Fruit fly (Drosophila melanogaster) whole organism, embryonic: ENCODE data around the gene Moca-cyp.
A peak's percentile ranks its signal among the peaks of the same experiment; 100 is the strongest.

Experiments used
- Adf1 ChIP-seq: fragments of 200-800 bp; sonication (Bioruptor generic); IDR thresholded peaks from 2 replicates; pipeline ENCODE4 v1.3.6; 2022; ENCODE audit warnings: missing biosample characterization, missing genetic modification characterization
- Aef1 ChIP-seq: fragments of 200-800 bp; sonication (Bioruptor generic); IDR thresholded peaks from 3 replicates; pipeline ENCODE4 v1.3.6; 2022; ENCODE audit warnings: missing biosample characterization, missing genetic modification characterization
- CG10267 ChIP-seq: fragments of 200-800 bp; sonication (Bioruptor generic); optimal IDR thresholded peaks from 2 replicates; lab custom pipeline; 2018; ENCODE audit warnings: missing biosample characterization, mild to moderate bottlenecking, missing genetic modification characterization, moderate library complexity
- CG10321 ChIP-seq: fragments of 200-800 bp; sonication (Bioruptor generic); IDR thresholded peaks from 2 replicates; pipeline ENCODE4 v1.3.6; 2022; ENCODE audit warnings: missing biosample characterization, missing genetic modification characterization
- CG11093 ChIP-seq: fragments of 200-800 bp; sonication (Bioruptor generic); IDR thresholded peaks from 3 replicates; pipeline ENCODE4 v1.3.6; 2022; ENCODE audit warnings: missing biosample characterization, missing genetic modification characterization
- CG11560 ChIP-seq: fragments of 200-800 bp; sonication (Bioruptor generic); IDR thresholded peaks from 3 replicates; pipeline ENCODE4 v1.3.6; 2022; ENCODE audit warnings: missing biosample characterization, missing genetic modification characterization
- CG12071 ChIP-seq: fragments of 200-800 bp; sonication (Bioruptor generic); optimal IDR thresholded peaks from 3 replicates; lab custom pipeline; 2018; ENCODE audit warnings: missing biosample characterization, mild to moderate bottlenecking, missing genetic modification characterization
- CG12744 ChIP-seq: fragments of 200-800 bp; sonication (Bioruptor generic); optimal IDR thresholded peaks from 2 replicates; lab custom pipeline; 2016; ENCODE audit warnings: missing biosample characterization, missing genetic modification characterization
- CG14710 ChIP-seq: fragments of 200-800 bp; sonication (Bioruptor generic); optimal IDR thresholded peaks from 3 replicates; lab custom pipeline; 2019; ENCODE audit warnings: missing biosample characterization, mild to moderate bottlenecking, missing genetic modification characterization, moderate library complexity
- CG16815 ChIP-seq: fragments of 200-800 bp; sonication (Bioruptor generic); optimal IDR thresholded peaks from 3 replicates; lab custom pipeline; 2017; ENCODE audit warnings: missing biosample characterization, mild to moderate bottlenecking, missing genetic modification characterization
- CG16863 ChIP-seq: fragments of 200-800 bp; sonication (Bioruptor generic); optimal IDR thresholded peaks from 3 replicates; lab custom pipeline; 2016; ENCODE audit warnings: missing biosample characterization, missing genetic modification characterization
- CG2129 ChIP-seq: fragments of 200-800 bp; sonication (Bioruptor generic); IDR thresholded peaks from 2 replicates; pipeline ENCODE4 v1.3.6; 2022; ENCODE audit warnings: missing biosample characterization, missing genetic modification characterization; ENCODE audit not compliant: partially characterized antibody
- CG4360 ChIP-seq: fragments of 200-800 bp; sonication (Bioruptor generic); IDR thresholded peaks from 2 replicates; pipeline ENCODE4 v1.3.6; 2022; ENCODE audit warnings: missing biosample characterization, missing genetic modification characterization
- CG43689 ChIP-seq: fragments of 200-800 bp; sonication (Bioruptor generic); IDR thresholded peaks from 2 replicates; pipeline ENCODE4 v1.3.6; 2022; ENCODE audit warnings: missing biosample characterization, missing genetic modification characterization
- CG4730 ChIP-seq: fragments of 200-800 bp; sonication (Bioruptor generic); IDR thresholded peaks from 2 replicates; pipeline ENCODE4 v1.3.6; 2022; ENCODE audit warnings: missing biosample characterization, missing genetic modification characterization
- CG6791 ChIP-seq: fragments of 200-800 bp; sonication (Bioruptor generic); IDR thresholded peaks from 3 replicates; pipeline ENCODE4 v1.3.6; 2022; ENCODE audit warnings: missing biosample characterization, missing genetic modification characterization; ENCODE audit not compliant: partially characterized antibody
- CG9215 ChIP-seq: fragments of 200-800 bp; sonication (Bioruptor generic); IDR thresholded peaks from 2 replicates; pipeline ENCODE4 v1.3.6; 2022; ENCODE audit warnings: missing biosample characterization, missing genetic modification characterization
- CG9797 ChIP-seq: fragments of 200-800 bp; sonication (Bioruptor generic); optimal IDR thresholded peaks from 3 replicates; lab custom pipeline; 2018; ENCODE audit warnings: missing biosample characterization, mild to moderate bottlenecking, missing genetic modification characterization
- CkIIα-i1 ChIP-seq: fragments of 200-800 bp; sonication (Bioruptor generic); IDR thresholded peaks from 2 replicates; pipeline ENCODE4 v1.3.6; 2022; ENCODE audit warnings: missing biosample characterization, missing genetic modification characterization
- Drgx ChIP-seq: fragments of 200-800 bp; sonication (Bioruptor generic); IDR thresholded peaks from 2 replicates; pipeline ENCODE4 v1.3.6; 2022; ENCODE audit warnings: missing biosample characterization, missing genetic modification characterization
- E2f1 ChIP-seq: fragments of 200-800 bp; sonication (Bioruptor generic); IDR thresholded peaks from 2 replicates; pipeline ENCODE4 v1.3.6; 2022; ENCODE audit warnings: missing biosample characterization, missing genetic modification characterization
- E2f2 ChIP-seq: fragments of 200-800 bp; sonication (Bioruptor generic); IDR thresholded peaks from 2 replicates; pipeline ENCODE4 v1.3.6; 2022; ENCODE audit warnings: missing biosample characterization, missing genetic modification characterization
- HLHmδ ChIP-seq: fragments of 200-800 bp; sonication (Bioruptor generic); optimal IDR thresholded peaks from 2 replicates; lab custom pipeline; 2018; ENCODE audit warnings: missing biosample characterization, mild to moderate bottlenecking, missing genetic modification characterization, moderate library complexity
- Hmr ChIP-seq: fragments of 200-800 bp; sonication (Bioruptor generic); optimal IDR thresholded peaks from 3 replicates; lab custom pipeline; 2017; ENCODE audit warnings: mild to moderate bottlenecking, missing biosample characterization, missing genetic modification reagents, missing genetic modification characterization
- MTF-1 ChIP-seq: fragments of 200-800 bp; sonication (Bioruptor generic); optimal IDR thresholded peaks from 2 replicates; lab custom pipeline; 2018; ENCODE audit warnings: missing biosample characterization, mild to moderate bottlenecking, missing genetic modification characterization, borderline replicate concordance
- NC2α ChIP-seq: fragments of 200-800 bp; sonication (Bioruptor generic); optimal IDR thresholded peaks from 2 replicates; lab custom pipeline; 2016; ENCODE audit warnings: missing biosample characterization, missing genetic modification characterization
- Side ChIP-seq: fragments of 200-800 bp; sonication (Bioruptor generic); optimal IDR thresholded peaks from 2 replicates; lab custom pipeline; 2016; ENCODE audit warnings: missing biosample characterization, missing genetic modification characterization
- Sox102F ChIP-seq: fragments of 200-800 bp; sonication (Bioruptor generic); optimal IDR thresholded peaks from 2 replicates; lab custom pipeline; 2018; ENCODE audit warnings: missing biosample characterization, mild to moderate bottlenecking, missing genetic modification characterization, moderate library complexity
- Sry-β ChIP-seq: fragments of 200-800 bp; sonication (Bioruptor generic); optimal IDR thresholded peaks from 2 replicates; lab custom pipeline; 2018; ENCODE audit warnings: missing biosample characterization, mild to moderate bottlenecking, missing genetic modification characterization, moderate library complexity
- Xrp1 ChIP-seq: fragments of 200-800 bp; sonication (Bioruptor generic); IDR thresholded peaks from 2 replicates; pipeline ENCODE4 v1.3.6; 2022; ENCODE audit warnings: missing biosample characterization, missing genetic modification characterization
- YL-1 ChIP-seq: fragments of 200-800 bp; sonication (Bioruptor generic); optimal IDR thresholded peaks from 3 replicates; lab custom pipeline; 2017; ENCODE audit warnings: missing biosample characterization, mild to moderate bottlenecking, missing genetic modification characterization
- cas ChIP-seq: fragments of 200-800 bp; sonication (Bioruptor generic); IDR thresholded peaks from 2 replicates; pipeline ENCODE4 v1.3.6; 2022; ENCODE audit warnings: missing biosample characterization, missing genetic modification characterization
- chn ChIP-seq: fragments of 200-800 bp; sonication (Bioruptor generic); optimal IDR thresholded peaks from 2 replicates; lab custom pipeline; 2016; ENCODE audit warnings: missing biosample characterization, missing genetic modification characterization
- cwo ChIP-seq: fragments of 200-800 bp; sonication (Bioruptor generic); optimal IDR thresholded peaks from 3 replicates; lab custom pipeline; 2017; ENCODE audit warnings: missing biosample characterization, missing genetic modification characterization, mild to moderate bottlenecking, moderate library complexity, missing genetic modification reagents
- da ChIP-seq: fragments of 200-800 bp; sonication (Bioruptor generic); optimal IDR thresholded peaks from 2 replicates; lab custom pipeline; 2016; ENCODE audit warnings: missing biosample characterization, missing genetic modification characterization
- ems ChIP-seq: fragments of 200-800 bp; sonication (Bioruptor generic); optimal IDR thresholded peaks from 3 replicates; lab custom pipeline; 2016; ENCODE audit warnings: missing biosample characterization, missing genetic modification characterization
- grn ChIP-seq: fragments of 200-800 bp; sonication (Bioruptor generic); optimal IDR thresholded peaks from 3 replicates; lab custom pipeline; 2017; ENCODE audit warnings: missing biosample characterization, missing genetic modification characterization
- gsb-n ChIP-seq: fragments of 200-800 bp; sonication (Bioruptor generic); optimal IDR thresholded peaks from 3 replicates; lab custom pipeline; 2018; ENCODE audit warnings: missing biosample characterization, mild to moderate bottlenecking, missing genetic modification characterization
- lilli ChIP-seq: fragments of 200-800 bp; sonication (Bioruptor generic); optimal IDR thresholded peaks from 3 replicates; lab custom pipeline; 2016; ENCODE audit warnings: missing biosample characterization, missing genetic modification characterization
- mirr ChIP-seq: fragments of 200-800 bp; sonication (Bioruptor generic); optimal IDR thresholded peaks from 3 replicates; lab custom pipeline; 2018; ENCODE audit warnings: missing biosample characterization, mild to moderate bottlenecking, missing genetic modification characterization
- nerfin-2 ChIP-seq: fragments of 200-800 bp; sonication (Bioruptor generic); IDR thresholded peaks from 2 replicates; pipeline ENCODE4 v1.3.6; 2022; ENCODE audit warnings: missing biosample characterization, missing genetic modification characterization; ENCODE audit not compliant: partially characterized antibody
- pho ChIP-seq: fragments of 200-800 bp; sonication (Bioruptor generic); optimal IDR thresholded peaks from 2 replicates; lab custom pipeline; 2016; ENCODE audit warnings: missing biosample characterization, missing genetic modification characterization
- prd ChIP-seq, 3 experiments: fragments of >200 bp in 2 of 3; fragments of 200-800 bp in 1 of 3; sonication (Bioruptor generic) in 1 of 3; optimal IDR thresholded peaks in 2 of 3; IDR thresholded peaks in 1 of 3; 2 replicates in 2 of 3; 3 replicates in 1 of 3; pipeline versions ENCODE4 v1.3.6 to Lab custom; 2017 to 2022; ENCODE audit warnings: missing biosample characterization in 1 of 3, missing genetic modification characterization in 1 of 3
- rib ChIP-seq: fragments of 200-800 bp; sonication (Bioruptor generic); IDR thresholded peaks from 2 replicates; pipeline ENCODE4 v1.3.6; 2022; ENCODE audit warnings: missing biosample characterization, missing genetic modification characterization
- sd ChIP-seq: fragments of 200-800 bp; sonication (Bioruptor generic); optimal IDR thresholded peaks from 3 replicates; lab custom pipeline; 2018; ENCODE audit warnings: missing biosample characterization, mild to moderate bottlenecking, missing genetic modification characterization, moderate library complexity
- stc ChIP-seq: fragments of 200-800 bp; sonication (Bioruptor generic); IDR thresholded peaks from 2 replicates; pipeline ENCODE4 v1.3.6; 2022; ENCODE audit warnings: missing biosample characterization, missing genetic modification characterization
- unpg ChIP-seq: fragments of 200-800 bp; sonication (Bioruptor generic); optimal IDR thresholded peaks from 3 replicates; lab custom pipeline; 2018; ENCODE audit warnings: missing biosample characterization, mild to moderate bottlenecking, missing genetic modification characterization, moderate library complexity

Gene Moca-cyp

DNA sequence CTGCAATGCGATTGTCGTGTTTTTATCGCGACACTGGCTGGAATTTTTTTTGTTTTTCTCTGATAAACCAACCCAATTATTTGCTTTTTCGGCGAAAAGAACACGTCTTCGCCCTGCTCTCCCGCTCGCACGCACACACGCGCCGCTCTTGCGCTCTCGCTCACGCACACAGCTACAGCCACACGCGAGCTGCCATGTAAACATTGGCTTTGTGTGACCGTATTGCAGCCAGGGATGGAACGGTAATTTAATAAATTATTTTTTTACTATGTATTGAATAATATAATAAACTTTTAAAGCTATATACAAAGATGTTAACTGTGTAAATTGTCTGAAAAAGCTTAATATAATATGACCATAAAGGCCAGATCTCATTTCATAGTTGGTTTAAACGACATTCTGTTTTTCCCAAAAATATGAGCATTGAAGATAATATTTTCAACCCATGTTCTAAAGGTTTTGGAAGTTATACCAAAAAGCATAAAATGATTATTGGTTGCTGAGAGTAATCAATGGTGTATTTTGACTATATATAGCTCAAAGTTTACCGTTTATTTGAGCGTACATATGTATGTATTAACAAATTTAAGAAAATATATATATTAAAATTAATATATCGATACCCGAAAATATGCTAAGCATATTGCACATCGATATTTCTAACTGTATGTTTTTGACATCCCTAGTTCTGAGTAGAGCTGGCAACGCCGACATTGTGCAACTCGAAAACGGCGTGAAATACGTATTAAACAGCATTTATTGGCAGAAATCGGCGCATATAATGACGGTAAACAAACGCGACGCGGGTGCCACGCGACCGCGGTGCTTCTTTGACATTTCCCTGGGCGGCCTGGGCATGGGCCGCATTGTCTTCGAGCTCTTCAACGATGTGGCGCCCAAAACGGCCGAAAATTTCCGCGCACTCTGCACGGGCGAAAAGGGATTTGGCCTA is at the start of gene Moca-cyp, which contains the start of gene Gfat2 (continued):
- TF ChIP-seq Sox102F: peak; percentile 62
- peak; percentile 43; the same call in 1 of the 2 replicates for TF ChIP-seq cas (GFP tag; lab: Robert Waterston, UW)
- TF ChIP-seq E2f1 (GFP tag; lab: Robert Waterston, UW): peak; percentile 48
- peak; percentile 45 for TF ChIP-seq stc (GFP tag; lab: Robert Waterston, UW)
- TF ChIP-seq mirr (GFP tag; lab: Kevin White, UChicago): peak; percentile 51
- TF ChIP-seq Drgx (GFP tag; lab: Robert Waterston, UW): peak; percentile 47
- TF ChIP-seq CG11560 (tag; lab: Robert Waterston, UW): no peak
- TF ChIP-seq CG11093 (GFP tag; lab: Robert Waterston, UW): no peak
- 0 out of 2 replicates have a peak, but pooled peaks have one; percentile 25 for TF ChIP-seq CG2129 (GFP tag; lab: Robert Waterston, UW)
- TF ChIP-seq cwo (GFP tag; lab: Kevin White, UChicago): peak; percentile 52
- TF ChIP-seq CG4730 (GFP tag; lab: Robert Waterston, UW): peak; percentile 53
- TF ChIP-seq Hmr (GFP tag; lab: Kevin White, UChicago): peak; percentile 58
- TF ChIP-seq Xrp1 (GFP tag; lab: Robert Waterston, UW): peak; percentile 44; the same call in 1 of the 2 replicates
- no peak for TF ChIP-seq CG12744 (GFP tag; lab: Kevin White, UChicago)
- TF ChIP-seq CG4360 (GFP tag; lab: Robert Waterston, UW): 0 out of 2 replicates have a peak, but pooled peaks have one; percentile 35
- TF ChIP-seq CG14710: peak; percentile 74
- TF ChIP-seq Side (GFP tag; lab: Kevin White, UChicago): no peak
- TF ChIP-seq CG10267 (tag; lab: Kevin White, UChicago): peak; percentile 61
- no peak for TF ChIP-seq prd (optimal IDR thresholded peaks at IDR 0.05; lab: Kevin White, UChicago)
- peak; percentile 65; the same call in 2 of the 3 replicates for TF ChIP-seq prd (GFP tag; IDR thresholded peaks at IDR 0.05; lab: Robert Waterston, UW)
- peak; percentile 40 for TF ChIP-seq CG16815 (GFP tag; lab: Kevin White, UChicago)
- TF ChIP-seq chn: peak; percentile 37
- TF ChIP-seq CG43689: no peak
- peak; percentile 57 for TF ChIP-seq lilli (GFP tag; lab: Kevin White, UChicago)
- peak; percentile 71 for TF ChIP-seq MTF-1 (GFP tag; lab: Kevin White, UChicago)
- TF ChIP-seq unpg (GFP tag; lab: Kevin White, UChicago): peak; percentile 51
- no peak for TF ChIP-seq Sry-β
- no peak for TF ChIP-seq E2f2
- TF ChIP-seq NC2α: no peak
- peak; percentile 32; the same call in 1 of the 2 replicates for TF ChIP-seq CG9215 (GFP tag; lab: Robert Waterston, UW)
- TF ChIP-seq CG9797: peak; percentile 79
- TF ChIP-seq sd (tag; lab: Kevin White, UChicago): peak; percentile 81
- TF ChIP-seq CkIIα-i1 (GFP tag; lab: Robert Waterston, UW): no peak
- peak; percentile 59 for TF ChIP-seq Aef1
- TF ChIP-seq CG16863 (GFP tag; lab: Kevin White, UChicago): no peak
- no peak for TF ChIP-seq grn (GFP tag; lab: Kevin White, UChicago)
- 0 out of 2 replicates have a peak, but pooled peaks have one; percentile 23 for TF ChIP-seq rib (GFP tag; lab: Robert Waterston, UW)
- no peak; the same call in 1 of the 2 replicates for TF ChIP-seq Adf1 (GFP tag; lab: Robert Waterston, UW)
- peak; percentile 69 for TF ChIP-seq CG12071 (GFP tag; lab: Kevin White, UChicago)
- peak; percentile 6 for TF ChIP-seq ems (GFP tag; lab: Kevin White, UChicago)
- TF ChIP-seq pho (GFP tag; lab: Kevin White, UChicago): peak; percentile 17
- TF ChIP-seq YL-1 (GFP tag; lab: Kevin White, UChicago): peak; percentile 69
- no peak for TF ChIP-seq nerfin-2 (GFP tag; lab: Robert Waterston, UW)
- TF ChIP-seq da (GFP tag; lab: Kevin White, UChicago): no peak
- peak; percentile 63 for TF ChIP-seq CG10321 (GFP tag; lab: Robert Waterston, UW)
- peak; percentile 40 for TF ChIP-seq gsb-n (tag; lab: Kevin White, UChicago)
- peak; percentile 75 for TF ChIP-seq CG6791 (GFP tag; lab: Robert Waterston, UW)
- TF ChIP-seq HLHmδ (GFP tag; lab: Kevin White, UChicago): peak; percentile 95
